Fruit fly (Drosophila melanogaster): Measurements from ENCODE around the gene dnd.

Gene dnd

DNA sequence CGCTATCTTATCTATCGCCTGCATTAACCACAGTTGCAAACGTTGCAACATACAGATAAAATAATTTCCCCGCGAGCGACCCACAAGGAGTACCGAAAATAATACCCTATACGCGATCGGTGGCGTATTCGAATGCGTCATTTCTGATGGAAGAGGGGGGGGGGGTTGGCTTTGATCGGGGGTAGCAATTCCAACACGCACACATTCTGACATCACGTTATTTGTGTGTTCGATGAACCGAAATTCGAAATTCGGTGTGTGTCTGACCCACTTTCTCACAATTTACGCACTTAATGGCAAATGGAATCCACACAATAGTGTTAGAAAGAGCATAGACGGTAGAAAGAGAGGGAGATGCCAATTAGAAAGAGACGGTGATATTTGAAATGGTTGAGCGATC, 50.5 kb downstream of the dnd start (continued):
- TF ChIP-seq CG12769 (tag; optimal IDR thresholded peaks at IDR 0.05) (peak; percentile 63), Doc2 (GFP tag; IDR thresholded peaks at IDR 0.05) (no peak), sr (GFP tag; IDR thresholded peaks at IDR 0.05) (peak; percentile 32; the same call in 1 of the 3 replicates), sug (tag; optimal IDR thresholded peaks at IDR 0.05) (peak; percentile 10), CG34376 (GFP tag; optimal IDR thresholded peaks at IDR 0.05) (no peak), gt (GFP tag; IDR thresholded peaks at IDR 0.05) (no peak), Hr78 (GFP tag; optimal IDR thresholded peaks at IDR 0.05) (peak in 1 of 2 experiments; percentile 59), CG4360 (GFP tag; IDR thresholded peaks at IDR 0.05) (no peak), Bgb (GFP tag; IDR thresholded peaks at IDR 0.05; ENCODE audit: partially characterized antibody) (0 out of 2 replicates have a peak, but pooled peaks have one; percentile 20), CG14667 (GFP tag; IDR thresholded peaks at IDR 0.05) (no peak), CG15479 (GFP tag; optimal IDR thresholded peaks at IDR 0.05) (peak; percentile 36), CG30020 (tag; optimal IDR thresholded peaks at IDR 0.05) (no peak), lmd (GFP tag; IDR thresholded peaks at IDR 0.05) (no peak), fu2 (GFP tag; optimal IDR thresholded peaks at IDR 0.05) (no peak), Med (GFP tag) (peak; percentile 45), aop (GFP tag; IDR thresholded peaks at IDR 0.05) (no peak), vvl (GFP tag; IDR thresholded peaks at IDR 0.05) (peak; percentile 39; the same call in 1 of the 2 replicates), rib (GFP tag; IDR thresholded peaks at IDR 0.05) (peak; percentile 64; the same call in 1 of the 2 replicates), CTCF (GFP tag; optimal IDR thresholded peaks at IDR 0.05) (no peak), ac (GFP tag; optimal IDR thresholded peaks at IDR 0.05) (no peak), CG13123 (GFP tag; optimal IDR thresholded peaks at IDR 0.05) (no peak), ab (GFP tag; optimal IDR thresholded peaks at IDR 0.05) (no peak), kay (GFP tag; optimal IDR thresholded peaks at IDR 0.05) (peak; percentile 69), Atf6 (GFP tag; IDR thresholded peaks at IDR 0.05) (no peak), otp (GFP tag; IDR thresholded peaks at IDR 0.05) (0 out of 3 replicates have a peak, but pooled peaks have one; percentile 43), CG15696 (tag; optimal IDR thresholded peaks at IDR 0.05) (no peak), pnt (GFP tag; optimal IDR thresholded peaks at IDR 0.05) (no peak), ci (GFP tag; IDR thresholded peaks at IDR 0.05) (peak; percentile 34; the same call in 1 of the 3 replicates), CG1603 (tag; optimal IDR thresholded peaks at IDR 0.05) (peak; percentile 17), CkIIα-i1 (GFP tag; IDR thresholded peaks at IDR 0.05) (no peak), CG10321 (GFP tag; IDR thresholded peaks at IDR 0.05) (peak; percentile 54; the same call in 1 of the 2 replicates), CG31365 (tag; optimal IDR thresholded peaks at IDR 0.05) (no peak), sd (tag; optimal IDR thresholded peaks at IDR 0.05) (peak; percentile 94), sisA (GFP tag; IDR thresholded peaks at IDR 0.05) (no peak), crp (GFP tag; optimal IDR thresholded peaks at IDR 0.05) (no peak)

DNA sequence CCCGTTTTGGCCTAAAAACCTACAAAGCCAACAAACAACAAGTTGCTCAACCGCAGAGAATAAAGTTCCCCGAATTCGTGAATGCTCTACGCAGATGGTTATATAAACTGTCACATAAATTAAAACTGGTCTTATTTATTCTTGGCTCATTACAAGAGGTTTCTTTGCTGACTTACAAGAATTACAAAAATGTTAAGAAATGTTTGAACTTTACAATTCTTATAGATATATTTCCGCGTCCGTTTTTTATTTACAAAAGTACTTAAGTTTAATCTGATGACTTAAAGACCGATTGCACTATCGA, 51.0 kb downstream of the dnd start:
- TF ChIP-seq CG9932 (GFP tag; IDR thresholded peaks at IDR 0.05) = no peak; the same call in 1 of the 2 replicates
- no peak for TF ChIP-seq org-1 (GFP tag; optimal IDR thresholded peaks at IDR 0.05)
- TF ChIP-seq CG8290 (GFP tag; optimal IDR thresholded peaks at IDR 0.05) = no peak
- TF ChIP-seq CG8290 (tag; optimal IDR thresholded peaks at IDR 0.05) = peak in 1 of 2 experiments; percentile 25
- TF ChIP-seq CG17328 (GFP tag; IDR thresholded peaks at IDR 0.05) = no peak
- TF ChIP-seq CG8388 (GFP tag; optimal IDR thresholded peaks at IDR 0.05) = no peak
- peak in 1 of 2 experiments; percentile 49 for TF ChIP-seq Hr51 (GFP tag; optimal IDR thresholded peaks at IDR 0.05)
- TF ChIP-seq dmrt99B (tag; optimal IDR thresholded peaks at IDR 0.05) = peak; percentile 20
- peak; percentile 28 for TF ChIP-seq gem (tag; optimal IDR thresholded peaks at IDR 0.05)
- TF ChIP-seq tgo (GFP tag; IDR thresholded peaks at IDR 0.05) = no peak
- no peak for TF ChIP-seq CG10267 (tag; optimal IDR thresholded peaks at IDR 0.05)
- TF ChIP-seq CG16815 (GFP tag; optimal IDR thresholded peaks at IDR 0.05) = no peak
- TF ChIP-seq NFAT (GFP tag; IDR thresholded peaks at IDR 0.05) = peak; percentile 24; the same call in 1 of the 2 replicates
- no peak for TF ChIP-seq peb (GFP tag; IDR thresholded peaks at IDR 0.05)
- TF ChIP-seq CG11504 (tag; optimal IDR thresholded peaks at IDR 0.05) = peak; percentile 14
- TF ChIP-seq CG16813 (GFP tag; IDR thresholded peaks at IDR 0.05; ENCODE audit: partially characterized antibody) = no peak
- no peak for TF ChIP-seq p53 (GFP tag; optimal IDR thresholded peaks at IDR 0.05)
- TF ChIP-seq D19A (tag; optimal IDR thresholded peaks at IDR 0.05) = peak; percentile 83
- TF ChIP-seq BEAF-32 (GFP tag; optimal IDR thresholded peaks at IDR 0.05) = no peak

Measured in whole organism, embryonic.